Fruit fly (Drosophila melanogaster): ENCODE data around the gene CG6171.

The CG6171 gene

DNA sequence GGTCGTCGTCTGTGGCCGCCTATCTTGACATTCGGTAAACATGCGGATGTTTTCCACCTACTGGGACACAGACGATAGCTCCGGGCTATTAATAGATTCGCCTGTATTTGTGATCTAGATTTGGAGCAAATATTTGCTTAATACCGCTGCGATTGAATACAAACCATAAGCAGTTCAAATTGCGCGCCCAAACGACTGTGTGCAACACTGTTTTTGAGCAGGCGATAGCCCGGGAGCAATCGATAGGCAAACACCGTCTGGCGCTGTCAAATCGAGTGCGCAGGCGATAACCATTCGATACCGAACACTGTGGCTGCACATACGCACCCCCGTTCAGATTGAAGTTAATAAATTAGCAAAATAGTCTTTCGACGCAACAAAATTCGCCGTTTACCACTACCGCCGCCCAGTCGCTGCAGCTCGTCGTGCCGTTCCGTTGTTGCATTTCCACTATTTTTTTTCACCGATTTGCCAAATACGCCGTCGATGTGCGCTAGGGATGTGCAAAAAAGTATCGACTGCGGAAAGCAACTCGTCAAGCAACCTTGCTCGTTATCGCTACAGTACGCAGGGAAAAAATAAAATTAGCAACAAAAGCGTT lies 44.6 kb upstream of the CG6171 start, which contains the start of gene Atx2 (continued):
- TF ChIP-seq CG7963 (GFP tag; IDR thresholded peaks at IDR 0.05; ENCODE audit: partially characterized antibody) (peak; percentile 90), HLH4C (GFP tag; IDR thresholded peaks at IDR 0.05; ENCODE audit: partially characterized antibody) (peak; percentile 97), bigmax (GFP tag; optimal IDR thresholded peaks at IDR 0.05) (no peak), luna (GFP tag; optimal IDR thresholded peaks at IDR 0.05) (peak; percentile 31), tap (tag; optimal IDR thresholded peaks at IDR 0.05) (no peak), CHES-1-like (GFP tag; optimal IDR thresholded peaks at IDR 0.05) (peak; percentile 68), CG11247 (GFP tag; IDR thresholded peaks at IDR 0.05) (0 out of 2 replicates have a peak, but pooled peaks have one; percentile 14), psq (GFP tag; optimal IDR thresholded peaks at IDR 0.05) (no peak), Bdp1 (GFP tag; optimal IDR thresholded peaks at IDR 0.05) (peak; percentile 65), sisA (GFP tag; IDR thresholded peaks at IDR 0.05) (no peak), CG4730 (GFP tag; IDR thresholded peaks at IDR 0.05) (no peak), jing (GFP tag; optimal IDR thresholded peaks at IDR 0.05) (no peak), Xbp1 (GFP tag; optimal IDR thresholded peaks at IDR 0.05) (peak; percentile 7), nerfin-2 (GFP tag; IDR thresholded peaks at IDR 0.05; ENCODE audit: partially characterized antibody) (peak; percentile 88), TFAM (GFP tag; optimal IDR thresholded peaks at IDR 0.05) (no peak), CG8359 (GFP tag; optimal IDR thresholded peaks at IDR 0.05; ENCODE audit: borderline replicate concordance) (no peak), Spps (tag; optimal IDR thresholded peaks at IDR 0.05) (no peak), Sox100B (GFP tag; optimal IDR thresholded peaks at IDR 0.05) (no peak), cwo (GFP tag; optimal IDR thresholded peaks at IDR 0.05) (no peak), trem (tag; optimal IDR thresholded peaks at IDR 0.05) (peak; percentile 56), CG4282 (GFP tag; optimal IDR thresholded peaks at IDR 0.05) (peak; percentile 6), Adf1 (GFP tag; IDR thresholded peaks at IDR 0.05) (peak; percentile 42), CG10209 (GFP tag; optimal IDR thresholded peaks at IDR 0.05) (peak; percentile 26), CG11398 (GFP tag; optimal IDR thresholded peaks at IDR 0.05) (no peak), Eip74EF (GFP tag; optimal IDR thresholded peaks at IDR 0.05) (no peak), sr (GFP tag; IDR thresholded peaks at IDR 0.05) (no peak), HLH3B (GFP tag; IDR thresholded peaks at IDR 0.05) (peak; percentile 43; the same call in 1 of the 2 replicates), CG15479 (GFP tag; optimal IDR thresholded peaks at IDR 0.05) (no peak), Oaz (GFP tag; IDR thresholded peaks at IDR 0.05) (no peak), NC2β (GFP tag; optimal IDR thresholded peaks at IDR 0.05) (no peak), CG14014 (GFP tag; IDR thresholded peaks at IDR 0.05) (0 out of 2 replicates have a peak, but pooled peaks have one; percentile 36), sd (tag; optimal IDR thresholded peaks at IDR 0.05) (no peak), Hmx (GFP tag; optimal IDR thresholded peaks at IDR 0.05) (no peak), CG11085 (GFP tag; IDR thresholded peaks at IDR 0.05) (no peak), MESR4 (GFP tag; optimal IDR thresholded peaks at IDR 0.05) (peak; percentile 88), CG16815 (GFP tag; optimal IDR thresholded peaks at IDR 0.05) (peak; percentile 20), CG11695 (GFP tag; IDR thresholded peaks at IDR 0.05) (no peak), emc (GFP tag; optimal IDR thresholded peaks at IDR 0.05) (no peak), CG2889 (GFP tag; IDR thresholded peaks at IDR 0.05) (no peak), Sry-β (GFP tag; optimal IDR thresholded peaks at IDR 0.05) (no peak), gsb (GFP tag; IDR thresholded peaks at IDR 0.05) (no peak), CG10431 (GFP tag; optimal IDR thresholded peaks at IDR 0.05) (no peak), CG17829 (tag; optimal IDR thresholded peaks at IDR 0.05) (peak; percentile 42), CG4360 (GFP tag; IDR thresholded peaks at IDR 0.05) (no peak), CG12659 (GFP tag; optimal IDR thresholded peaks at IDR 0.05) (peak; percentile 78), oc (tag; optimal IDR thresholded peaks at IDR 0.05) (no peak), gce (GFP tag; IDR thresholded peaks at IDR 0.05) (no peak), Dbx (GFP tag; IDR thresholded peaks at IDR 0.05) (peak; percentile 77), dpn (GFP tag; optimal IDR thresholded peaks at IDR 0.05) (peak; percentile 56 to 61), Dll (GFP tag; IDR thresholded peaks at IDR 0.05; ENCODE audit: partially characterized antibody) (peak; percentile 95)

Data from whole organism, embryonic.